Worm (Caenorhabditis elegans) whole organism, young adult: Measurements from ENCODE around the gene T14G12.6.
A peak's percentile ranks its signal among the peaks of the same experiment; 100 is the strongest.

Experiments used
- B0019.2 ChIP-seq: fragments of 200-800 bp; sonication (Bioruptor generic); conservative IDR thresholded peaks from 2 replicates; pipeline ENCODE4 v1.3.6; 2022; ENCODE audit warnings: missing genetic modification reagents, missing genetic modification characterization, missing compliant biosample characterization
- B0336.3 ChIP-seq: fragments of 200-800 bp; sonication (Bioruptor generic); IDR thresholded peaks from 2 replicates; pipeline ENCODE4 v1.3.6; 2022; ENCODE audit warnings: missing genetic modification characterization, missing compliant biosample characterization
- F39B2.1 ChIP-seq: fragments of 200-800 bp; sonication (Bioruptor generic); IDR thresholded peaks from 2 replicates; pipeline ENCODE4 v1.3.6; 2022; ENCODE audit warnings: missing genetic modification reagents, missing genetic modification characterization, missing compliant biosample characterization
- F49E8.2 ChIP-seq: sonication (generic microtip); optimal IDR thresholded peaks from 3 replicates; lab custom pipeline; 2017; ENCODE audit warnings: missing genetic modification characterization, mild to moderate bottlenecking, missing compliant biosample characterization, antibody characterized with exemption, moderate library complexity; ENCODE audit not compliant: insufficient read depth
- K11D2.4 ChIP-seq: fragments of 200-800 bp; sonication (Bioruptor generic); IDR thresholded peaks from 2 replicates; pipeline ENCODE4 v1.3.6; 2022; ENCODE audit warnings: missing genetic modification reagents, missing genetic modification characterization, missing compliant biosample characterization
- K12H6.12 ChIP-seq: fragments of 200-800 bp; sonication (Bioruptor generic); optimal IDR thresholded peaks from 2 replicates; lab custom pipeline; 2018; ENCODE audit warnings: mild to moderate bottlenecking, missing genetic modification characterization, missing compliant biosample characterization
- T07F8.4 ChIP-seq: sonication (generic microtip); optimal IDR thresholded peaks from 2 replicates; lab custom pipeline; 2016; ENCODE audit warnings: mild to moderate bottlenecking, missing genetic modification characterization, moderate library complexity, missing compliant biosample characterization
- T26A5.8 ChIP-seq: sonication (generic microtip); optimal IDR thresholded peaks from 2 replicates; lab custom pipeline; 2016; ENCODE audit warnings: missing genetic modification characterization, missing compliant biosample characterization
- Y67H2A.10 ChIP-seq: fragments of 200-800 bp; sonication (Bioruptor generic); conservative IDR thresholded peaks from 2 replicates; pipeline ENCODE4 v1.3.6; 2022; ENCODE audit warnings: missing genetic modification reagents, missing genetic modification characterization, missing compliant biosample characterization
- Y79H2A.3 ChIP-seq: fragments of 200-800 bp; sonication (Bioruptor generic); conservative IDR thresholded peaks from 2 replicates; pipeline ENCODE4 v1.3.6; 2022; ENCODE audit warnings: missing genetic modification reagents, missing genetic modification characterization, missing compliant biosample characterization
- aptf-2 ChIP-seq: fragments of 200-800 bp; sonication (Bioruptor generic); conservative IDR thresholded peaks from 2 replicates; pipeline ENCODE4 v1.3.6; 2022; ENCODE audit warnings: missing genetic modification reagents, missing genetic modification characterization, missing compliant biosample characterization
- attf-3 ChIP-seq: fragments of 200-800 bp; sonication (Bioruptor generic); conservative IDR thresholded peaks from 2 replicates; pipeline ENCODE4 v1.3.6; 2022; ENCODE audit warnings: missing genetic modification reagents, missing genetic modification characterization, missing compliant biosample characterization
- attf-6 ChIP-seq: fragments of 200-800 bp; sonication (Bioruptor generic); IDR thresholded peaks from 2 replicates; pipeline ENCODE4 v1.3.6; 2022; ENCODE audit warnings: missing genetic modification reagents, missing genetic modification characterization, missing compliant biosample characterization
- bed-2 ChIP-seq: fragments of 200-800 bp; sonication (Bioruptor generic); IDR thresholded peaks from 2 replicates; pipeline ENCODE4 v1.3.6; 2022; ENCODE audit warnings: missing genetic modification reagents, missing genetic modification characterization, missing compliant biosample characterization
- cebp-2 ChIP-seq: fragments of 200-800 bp; sonication (Bioruptor generic); IDR thresholded peaks from 2 replicates; pipeline ENCODE4 v1.3.6; 2022; ENCODE audit warnings: missing genetic modification characterization, missing compliant biosample characterization
- ceh-100 ChIP-seq: fragments of 200-800 bp; sonication (Bioruptor generic); IDR thresholded peaks from 2 replicates; pipeline ENCODE4 v1.3.6; 2022; ENCODE audit warnings: missing genetic modification reagents, missing genetic modification characterization, missing compliant biosample characterization
- ceh-40 ChIP-seq: fragments of 200-800 bp; sonication (Bioruptor generic); IDR thresholded peaks from 2 replicates; pipeline ENCODE4 v1.3.6; 2022; ENCODE audit warnings: missing genetic modification characterization, missing compliant biosample characterization
- ceh-91 ChIP-seq: fragments of 200-800 bp; sonication (Bioruptor generic); IDR thresholded peaks from 2 replicates; pipeline ENCODE4 v1.3.6; 2022; ENCODE audit warnings: missing genetic modification reagents, missing genetic modification characterization, missing compliant biosample characterization
- chd-7 ChIP-seq: sonication (generic microtip); optimal IDR thresholded peaks from 2 replicates; lab custom pipeline; 2016; ENCODE audit warnings: mild to moderate bottlenecking, missing genetic modification characterization, moderate library complexity, missing compliant biosample characterization
- dox-1 ChIP-seq: fragments of 200-800 bp; sonication (Bioruptor generic); IDR thresholded peaks from 2 replicates; pipeline ENCODE4 v1.3.6; 2022; ENCODE audit warnings: missing genetic modification reagents, missing genetic modification characterization, missing compliant biosample characterization
- dpl-1 ChIP-seq: fragments of 150-350 bp; optimal IDR thresholded peaks from 2 replicates; lab custom pipeline; 2014; ENCODE audit warnings: missing biosample characterization, missing genetic modification reagents, missing genetic modification characterization
- egl-18 ChIP-seq: fragments of 200-800 bp; sonication (Bioruptor generic); IDR thresholded peaks from 2 replicates; pipeline ENCODE4 v1.3.6; 2022; ENCODE audit warnings: missing genetic modification reagents, missing genetic modification characterization, missing compliant biosample characterization
- fkh-3 ChIP-seq: sonication (generic microtip); optimal IDR thresholded peaks from 2 replicates; lab custom pipeline; 2016; ENCODE audit warnings: mild to moderate bottlenecking, missing genetic modification characterization, missing compliant biosample characterization
- him-1 ChIP-seq: sonication (generic microtip); optimal IDR thresholded peaks from 2 replicates; lab custom pipeline; 2016; ENCODE audit warnings: missing genotype, missing genetic modification reagents, missing genetic modification characterization, missing compliant biosample characterization
- let-607 ChIP-seq, 2 experiments: fragments of 200-800 bp in 1 of 2; sonication (Bioruptor generic) in 1 of 2; sonication (generic microtip) in 1 of 2; optimal IDR thresholded peaks; 2 replicates each; lab custom pipeline; 2016 to 2018; ENCODE audit warnings: mild to moderate bottlenecking in 2 of 2, missing compliant biosample characterization in 2 of 2, missing genetic modification characterization in 2 of 2, moderate library complexity in 2 of 2, missing genotype in 1 of 2
- lin-54 ChIP-seq: fragments of 200-800 bp; sonication (Bioruptor generic); optimal IDR thresholded peaks from 2 replicates; lab custom pipeline; 2018; ENCODE audit warnings: mild to moderate bottlenecking, missing genetic modification characterization, missing compliant biosample characterization
- madf-8 ChIP-seq: fragments of 200-800 bp; sonication (Bioruptor generic); conservative IDR thresholded peaks from 2 replicates; pipeline ENCODE4 v1.3.6; 2022; ENCODE audit warnings: missing genetic modification reagents, missing genetic modification characterization, missing compliant biosample characterization
- mel-28 ChIP-seq: sonication (generic microtip); optimal IDR thresholded peaks from 2 replicates; lab custom pipeline; 2016; ENCODE audit warnings: borderline replicate concordance, mild to moderate bottlenecking, missing genetic modification characterization, missing compliant biosample characterization
- mes-4 ChIP-seq: sonication (generic microtip); optimal IDR thresholded peaks from 2 replicates; lab custom pipeline; 2016; ENCODE audit warnings: missing genotype, missing genetic modification characterization, missing compliant biosample characterization
- nhr-27 ChIP-seq: fragments of 200-800 bp; sonication (Bioruptor generic); optimal IDR thresholded peaks from 2 replicates; lab custom pipeline; 2018; ENCODE audit warnings: mild to moderate bottlenecking, missing genetic modification characterization, moderate library complexity, missing compliant biosample characterization
- sea-2 ChIP-seq: fragments of 200-800 bp; sonication (Bioruptor generic); IDR thresholded peaks from 2 replicates; pipeline ENCODE4 v1.3.6; 2022; ENCODE audit warnings: missing genetic modification characterization, missing compliant biosample characterization
- snpc-1.1 ChIP-seq: sonication (generic microtip); optimal IDR thresholded peaks from 2 replicates; lab custom pipeline; 2017; ENCODE audit warnings: missing genetic modification characterization, mild to moderate bottlenecking, missing compliant biosample characterization, antibody characterized with exemption, moderate library complexity, missing genotype, missing genetic modification reagents; ENCODE audit not compliant: insufficient read depth
- snpc-3.4 ChIP-seq: sonication (generic microtip); optimal IDR thresholded peaks from 2 replicates; lab custom pipeline; 2017; ENCODE audit warnings: missing genetic modification characterization, mild to moderate bottlenecking, missing compliant biosample characterization, antibody characterized with exemption, moderate library complexity, missing genotype, missing genetic modification reagents
- somi-1 ChIP-seq: fragments of 200-800 bp; sonication (Bioruptor generic); optimal IDR thresholded peaks from 2 replicates; lab custom pipeline; 2018; ENCODE audit warnings: mild to moderate bottlenecking, missing genetic modification characterization, missing compliant biosample characterization
- unc-130 ChIP-seq: sonication (generic microtip); optimal IDR thresholded peaks from 2 replicates; lab custom pipeline; 2016; ENCODE audit warnings: missing genetic modification reagents, missing genetic modification characterization, missing compliant biosample characterization
- ztf-25 ChIP-seq: fragments of 200-800 bp; sonication (Bioruptor generic); IDR thresholded peaks from 2 replicates; pipeline ENCODE4 v1.3.6; 2022; ENCODE audit warnings: missing genetic modification reagents, missing genetic modification characterization, missing compliant biosample characterization

Gene T14G12.6

DNA sequence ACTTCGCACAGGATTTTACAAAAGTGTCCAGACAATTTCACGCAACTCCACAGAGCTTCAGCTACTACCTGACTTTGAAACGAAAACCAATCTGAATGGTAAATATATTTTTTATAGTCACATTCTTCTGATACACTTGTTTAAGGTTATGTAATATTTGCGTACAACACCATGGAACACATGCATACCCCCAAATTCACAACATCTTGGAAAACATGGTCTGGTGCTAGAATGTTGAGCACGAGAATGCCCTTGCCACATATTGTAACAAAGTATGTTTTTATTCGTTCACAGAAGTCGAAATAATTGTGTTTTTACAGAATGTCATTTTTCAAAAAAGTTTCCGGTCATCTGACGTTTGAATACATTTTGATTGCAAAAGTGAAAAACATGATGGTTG is 43.4 kb downstream of the T14G12.6 start:
- TF ChIP-seq nhr-27 (tag; lab: Kevin White, UChicago) (no peak), Y67H2A.10 (GFP tag; lab: Robert Waterston, UW) (no peak), chd-7 (no peak), F49E8.2 (tag; lab: Kevin White, UChicago) (no peak), cebp-2 (GFP tag; lab: Robert Waterston, UW) (no peak), ceh-91 (GFP tag; lab: Robert Waterston, UW) (no peak), snpc-3.4 (tag; lab: Kevin White, UChicago) (no peak), egl-18 (GFP tag; lab: Robert Waterston, UW) (no peak), Y79H2A.3 (GFP tag; lab: Robert Waterston, UW) (no peak), B0336.3 (GFP tag; lab: Robert Waterston, UW) (no peak), B0019.2 (GFP tag; lab: Robert Waterston, UW) (no peak), snpc-1.1 (tag; lab: Kevin White, UChicago) (no peak), bed-2 (GFP tag; lab: Robert Waterston, UW) (no peak)

ce11 chrX:3714797-3715196 is 44.4 kb downstream of the T14G12.6 start, which contains the start of gene C01C4.2:
Gene C01C4.2 (plus strand): TSS chrX:3715097.
- no peak for TF ChIP-seq F39B2.1
- no peak for TF ChIP-seq mel-28
- no peak for TF ChIP-seq Y79H2A.3 (GFP tag; lab: Robert Waterston, UW)
- TF ChIP-seq somi-1 (GFP tag; lab: Kevin White, UChicago) = no peak
- no peak for TF ChIP-seq nhr-27 (tag; lab: Kevin White, UChicago)
- no peak for TF ChIP-seq T07F8.4
- no peak for TF ChIP-seq let-607 (tag; optimal IDR thresholded peaks at IDR 0.05; lab: Kevin White, UChicago)
- TF ChIP-seq lin-54 (GFP tag; lab: Kevin White, UChicago) = no peak
- no peak for TF ChIP-seq madf-8 (GFP tag; lab: Robert Waterston, UW)
- no peak for TF ChIP-seq fkh-3 (tag; lab: Kevin White, UChicago)
- no peak for TF ChIP-seq him-1

DNA sequence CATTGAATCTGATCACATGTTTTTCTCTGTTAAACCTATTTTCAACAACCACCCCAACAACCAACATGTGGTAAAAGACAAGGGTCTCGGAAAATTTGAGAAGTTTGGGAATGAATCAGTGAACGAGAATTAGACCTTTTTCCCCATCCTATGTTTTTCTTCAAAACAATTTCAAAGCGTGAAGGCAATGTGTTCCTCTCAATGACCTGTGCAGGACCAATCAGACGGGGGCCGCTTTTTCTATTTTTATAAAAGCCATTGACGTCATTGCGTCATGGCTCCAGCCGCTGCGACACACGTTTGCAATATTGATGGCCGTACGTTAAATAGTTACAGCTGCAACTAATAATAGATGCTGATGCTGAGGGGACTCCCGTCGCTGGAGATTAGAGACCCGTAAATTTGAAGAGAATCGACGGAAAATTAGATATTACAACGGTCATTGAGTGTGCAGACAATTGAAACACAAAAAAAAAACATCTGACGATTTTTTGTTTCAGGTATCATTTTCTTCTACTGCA is 47.6 kb downstream of the T14G12.6 start:
- no peak for TF ChIP-seq aptf-2 (GFP tag; lab: Robert Waterston, UW)
- TF ChIP-seq K11D2.4 (GFP tag; lab: Robert Waterston, UW) = 0 out of 2 replicates have a peak, but pooled peaks have one; percentile 13
- TF ChIP-seq fkh-3 (tag; lab: Kevin White, UChicago) = no peak
- TF ChIP-seq K12H6.12 = peak; percentile 27

DNA sequence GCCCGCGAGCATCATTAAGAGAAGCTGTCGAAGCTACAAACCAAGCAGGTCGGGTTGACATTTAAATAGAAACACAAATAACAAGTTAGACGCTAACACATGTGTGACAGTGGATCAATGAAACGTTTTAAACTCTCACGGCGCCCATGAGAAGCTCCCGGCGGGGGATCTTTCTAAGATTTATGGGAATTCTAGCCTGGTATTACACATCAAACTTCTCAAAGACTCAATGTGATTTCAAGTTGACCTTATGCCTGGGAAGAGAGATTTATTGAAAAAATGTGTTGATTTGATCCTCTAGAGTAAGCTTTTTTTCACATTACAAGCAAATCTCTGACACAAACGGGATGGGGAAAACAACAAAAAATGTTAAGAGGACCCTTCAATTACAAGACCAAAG is 49.5 kb downstream of the T14G12.6 start:
- TF ChIP-seq ceh-100 (GFP tag; lab: Robert Waterston, UW) (no peak), ztf-25 (GFP tag; lab: Robert Waterston, UW) (no peak), sea-2 (GFP tag; lab: Robert Waterston, UW) (no peak), ceh-40 (GFP tag; lab: Robert Waterston, UW) (no peak), dox-1 (no peak), mes-4 (tag; lab: Kevin White, UChicago) (no peak), nhr-27 (tag; lab: Kevin White, UChicago) (no peak), dpl-1 (GFP tag; lab: Kevin White, UChicago) (no peak), attf-3 (GFP tag; lab: Robert Waterston, UW) (no peak), attf-6 (GFP tag; lab: Robert Waterston, UW) (no peak), egl-18 (GFP tag; lab: Robert Waterston, UW) (no peak), T26A5.8 (no peak), unc-130 (no peak)
